Fruit fly (Drosophila melanogaster) Kc167 (cell line): ENCODE data around the gene Ect3.

Source experiments
- Myc ChIP-seq: fragments of >200 bp; optimal IDR thresholded peaks from 2 replicates; lab custom pipeline; 2017; ENCODE audit warnings: missing external identifiers
- Sin3A ChIP-seq: fragments of >200 bp; optimal IDR thresholded peaks from 2 replicates; lab custom pipeline; 2018; ENCODE audit warnings: missing external identifiers
- h ChIP-seq: fragments of >200 bp; optimal IDR thresholded peaks from 3 replicates; lab custom pipeline; 2018; ENCODE audit warnings: missing external identifiers

- TF ChIP-seq h (lab: Kevin White, UChicago): no peak
- no peak for TF ChIP-seq Myc (lab: Kevin White, UChicago)
- TF ChIP-seq Sin3A (lab: Kevin White, UChicago): no peak
Measured at dm6 chr3R:12006417-12006816, 7.3 kb downstream of the Ect3 start.
